Worm (Caenorhabditis elegans): ENCODE data around the gene npr-38.

DNA sequence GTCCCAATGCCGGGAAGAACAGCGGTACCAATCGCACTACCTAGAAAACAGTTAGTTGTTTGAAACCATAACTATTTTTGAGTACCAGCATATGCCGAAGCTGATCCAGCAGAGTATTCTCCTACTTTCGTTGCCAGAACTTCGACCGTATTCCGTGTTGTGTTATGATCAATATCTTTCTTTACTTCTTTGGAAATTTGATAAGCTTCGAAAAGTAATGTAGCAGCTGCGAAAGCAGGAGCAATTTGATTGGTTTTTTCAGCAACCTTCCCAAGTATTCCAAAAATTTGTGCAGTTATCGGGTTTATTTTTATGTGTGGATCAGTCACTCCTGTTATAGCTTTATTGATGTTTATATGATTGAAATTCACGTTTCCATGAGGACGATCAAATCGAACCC, 48.6 kb downstream of the npr-38 start:
- no peak for TF ChIP-seq nhr-12 (tag; optimal IDR thresholded peaks at IDR 0.05)
- TF ChIP-seq nhr-76 (tag; optimal IDR thresholded peaks at IDR 0.05): no peak
- TF ChIP-seq mab-5 (tag; optimal IDR thresholded peaks at IDR 0.05): no peak
- TF ChIP-seq elt-3 (tag; optimal IDR thresholded peaks at IDR 0.05): no peak
- no peak for TF ChIP-seq pha-4 (tag; optimal IDR thresholded peaks at IDR 0.05)
- TF ChIP-seq sptf-1 (tag; optimal IDR thresholded peaks at IDR 0.05): no peak
- TF ChIP-seq lin-13 (tag; optimal IDR thresholded peaks at IDR 0.05): no peak
- no peak for TF ChIP-seq unc-62 (GFP tag; optimal IDR thresholded peaks at IDR 0.05)
- TF ChIP-seq mep-1 (tag; optimal IDR thresholded peaks at IDR 0.05): no peak
- TF ChIP-seq lsy-2 (tag; optimal IDR thresholded peaks at IDR 0.05): no peak
- TF ChIP-seq ceh-83 (GFP tag; optimal IDR thresholded peaks at IDR 0.05): no peak
